Fruit fly (Drosophila melanogaster) whole organism, embryonic: ENCODE results near the gene Rab3GAP1.
A peak's percentile ranks its signal among the peaks of the same experiment; 100 is the strongest.

Source experiments
- Abd-B ChIP-seq: fragments of 200-800 bp; sonication (Bioruptor generic); optimal IDR thresholded peaks from 2 replicates; lab custom pipeline; 2018; ENCODE audit warnings: missing biosample characterization, mild to moderate bottlenecking, missing genetic modification characterization, moderate library complexity
- Adf1 ChIP-seq: fragments of 200-800 bp; sonication (Bioruptor generic); IDR thresholded peaks from 2 replicates; pipeline ENCODE4 v1.3.6; 2022; ENCODE audit warnings: missing biosample characterization, missing genetic modification characterization
- Antp ChIP-seq: fragments of 200-800 bp; sonication (Bioruptor generic); optimal IDR thresholded peaks from 3 replicates; lab custom pipeline; 2016; ENCODE audit warnings: missing biosample characterization, missing genetic modification characterization
- Blimp-1 ChIP-seq: fragments of 200-800 bp; sonication (Bioruptor generic); optimal IDR thresholded peaks from 3 replicates; lab custom pipeline; 2018; ENCODE audit warnings: missing biosample characterization, missing genetic modification characterization, mild to moderate bottlenecking, moderate library complexity, missing genetic modification reagents
- CG10543 ChIP-seq: fragments of 200-800 bp; sonication (Bioruptor generic); optimal IDR thresholded peaks from 3 replicates; lab custom pipeline; 2017; ENCODE audit warnings: missing biosample characterization, mild to moderate bottlenecking, missing genetic modification characterization, moderate library complexity
- CG11093 ChIP-seq: fragments of 200-800 bp; sonication (Bioruptor generic); IDR thresholded peaks from 3 replicates; pipeline ENCODE4 v1.3.6; 2022; ENCODE audit warnings: missing biosample characterization, missing genetic modification characterization
- CG12219 ChIP-seq: fragments of 200-800 bp; sonication (Bioruptor generic); optimal IDR thresholded peaks from 3 replicates; lab custom pipeline; 2018; ENCODE audit warnings: missing biosample characterization, mild to moderate bottlenecking, missing genetic modification characterization
- CG14441 ChIP-seq: fragments of 200-800 bp; sonication (Bioruptor generic); IDR thresholded peaks from 2 replicates; pipeline ENCODE4 v1.3.6; 2022; ENCODE audit warnings: missing biosample characterization, missing genetic modification characterization
- CG14860 ChIP-seq: fragments of 200-800 bp; sonication (Bioruptor generic); IDR thresholded peaks from 3 replicates; pipeline ENCODE4 v1.3.6; 2022; ENCODE audit warnings: missing biosample characterization, missing genetic modification characterization; ENCODE audit not compliant: partially characterized antibody
- CG14965 ChIP-seq: fragments of 200-800 bp; sonication (Bioruptor generic); optimal IDR thresholded peaks from 2 replicates; lab custom pipeline; 2016; ENCODE audit warnings: missing biosample characterization, missing genetic modification characterization, borderline replicate concordance
- CG15601 ChIP-seq: fragments of 200-800 bp; sonication (Bioruptor generic); optimal IDR thresholded peaks from 3 replicates; lab custom pipeline; 2019; ENCODE audit warnings: missing biosample characterization, mild to moderate bottlenecking, missing genetic modification characterization, moderate library complexity
- CG17612 ChIP-seq: fragments of 200-800 bp; sonication (Bioruptor generic); IDR thresholded peaks from 2 replicates; pipeline ENCODE4 v1.3.6; 2022; ENCODE audit warnings: missing biosample characterization, missing genetic modification characterization
- CG1792 ChIP-seq: fragments of 200-800 bp; sonication (Bioruptor generic); optimal IDR thresholded peaks from 2 replicates; lab custom pipeline; 2016; ENCODE audit warnings: missing biosample characterization, missing genetic modification characterization
- CG18011 ChIP-seq: fragments of 200-800 bp; sonication (Bioruptor generic); optimal IDR thresholded peaks from 2 replicates; lab custom pipeline; 2017; ENCODE audit warnings: missing biosample characterization, missing genetic modification characterization, mild to moderate bottlenecking, moderate library complexity, missing genotype
- CG18476 ChIP-seq: fragments of 200-800 bp; sonication (Bioruptor generic); optimal IDR thresholded peaks from 2 replicates; lab custom pipeline; 2016; ENCODE audit warnings: missing biosample characterization, mild to moderate bottlenecking, missing genetic modification characterization
- CG18599 ChIP-seq: fragments of 200-800 bp; sonication (Bioruptor generic); optimal IDR thresholded peaks from 3 replicates; lab custom pipeline; 2017; ENCODE audit warnings: missing biosample characterization, missing genetic modification characterization, mild to moderate bottlenecking, moderate library complexity, missing genetic modification reagents
- CG2116 ChIP-seq: fragments of 200-800 bp; sonication (Bioruptor generic); optimal IDR thresholded peaks from 3 replicates; lab custom pipeline; 2018; ENCODE audit warnings: missing biosample characterization, mild to moderate bottlenecking, missing genetic modification characterization
- CG43689 ChIP-seq: fragments of 200-800 bp; sonication (Bioruptor generic); IDR thresholded peaks from 2 replicates; pipeline ENCODE4 v1.3.6; 2022; ENCODE audit warnings: missing biosample characterization, missing genetic modification characterization
- CG4730 ChIP-seq: fragments of 200-800 bp; sonication (Bioruptor generic); IDR thresholded peaks from 2 replicates; pipeline ENCODE4 v1.3.6; 2022; ENCODE audit warnings: missing biosample characterization, missing genetic modification characterization
- CG6272 ChIP-seq: fragments of 200-800 bp; sonication (Bioruptor generic); IDR thresholded peaks from 2 replicates; pipeline ENCODE4 v1.3.6; 2022; ENCODE audit warnings: missing biosample characterization, missing genetic modification characterization
- CG8089 ChIP-seq: fragments of 200-800 bp; sonication (Bioruptor generic); optimal IDR thresholded peaks from 3 replicates; lab custom pipeline; 2016; ENCODE audit warnings: missing biosample characterization, missing genetic modification characterization
- ERR ChIP-seq: fragments of 200-800 bp; sonication (Bioruptor generic); optimal IDR thresholded peaks from 2 replicates; lab custom pipeline; 2016; ENCODE audit warnings: missing biosample characterization, missing genetic modification characterization
- GATAe ChIP-seq: fragments of 200-800 bp; sonication (Bioruptor generic); conservative IDR thresholded peaks from 2 replicates; pipeline ENCODE4 v1.3.6; 2022; ENCODE audit warnings: missing biosample characterization, missing genetic modification characterization
- Hsf ChIP-seq: fragments of 200-800 bp; sonication (Bioruptor generic); optimal IDR thresholded peaks from 3 replicates; lab custom pipeline; 2016; ENCODE audit warnings: missing biosample characterization, missing genetic modification characterization
- Mad ChIP-seq: fragments of 200-800 bp; sonication (Bioruptor generic); optimal IDR thresholded peaks from 2 replicates; lab custom pipeline; 2016; ENCODE audit warnings: missing biosample characterization, missing genetic modification characterization
- NC2β ChIP-seq: fragments of 200-800 bp; sonication (Bioruptor generic); optimal IDR thresholded peaks from 2 replicates; lab custom pipeline; 2016; ENCODE audit warnings: missing biosample characterization, missing genetic modification characterization
- Neu2 ChIP-seq: fragments of 200-800 bp; sonication (Bioruptor generic); optimal IDR thresholded peaks from 3 replicates; lab custom pipeline; 2016; ENCODE audit warnings: missing biosample characterization, missing genetic modification characterization, borderline replicate concordance
- Oli ChIP-seq: fragments of 200-800 bp; sonication (Bioruptor generic); optimal IDR thresholded peaks from 2 replicates; lab custom pipeline; 2018; ENCODE audit warnings: missing biosample characterization, mild to moderate bottlenecking, missing genetic modification characterization, moderate library complexity
- Rx ChIP-seq: fragments of 200-800 bp; sonication (Bioruptor generic); IDR thresholded peaks from 2 replicates; pipeline ENCODE4 v1.3.6; 2022; ENCODE audit warnings: missing biosample characterization, missing genetic modification characterization
- Stat92E ChIP-seq, 3 experiments: fragments of >200 bp in 2 of 3; fragments of 200-800 bp in 1 of 3; sonication (Bioruptor generic) in 1 of 3; optimal IDR thresholded peaks; 2 replicates each; lab custom pipeline; 2017 to 2019; ENCODE audit warnings: missing biosample characterization in 3 of 3, missing genetic modification characterization in 3 of 3, mild to moderate bottlenecking in 1 of 3, moderate library complexity in 1 of 3
- TFAM ChIP-seq: fragments of 200-800 bp; sonication (Bioruptor generic); optimal IDR thresholded peaks from 2 replicates; lab custom pipeline; 2017; ENCODE audit warnings: missing biosample characterization, missing genetic modification characterization, inconsistent platforms
- ara ChIP-seq: fragments of 200-800 bp; sonication (Bioruptor generic); IDR thresholded peaks from 2 replicates; pipeline ENCODE4 v1.3.6; 2022; ENCODE audit warnings: missing biosample characterization, missing genetic modification characterization
- chinmo ChIP-seq: fragments of 200-800 bp; sonication (Bioruptor generic); IDR thresholded peaks from 4 replicates; pipeline ENCODE4 v1.3.6; 2022; ENCODE audit warnings: missing biosample characterization, missing genetic modification characterization; ENCODE audit not compliant: partially characterized antibody
- croc ChIP-seq: fragments of 200-800 bp; sonication (Bioruptor generic); conservative IDR thresholded peaks from 3 replicates; pipeline ENCODE4 v1.3.6; 2022; ENCODE audit warnings: missing biosample characterization, missing genetic modification characterization
- crol ChIP-seq: fragments of 200-800 bp; sonication (Bioruptor generic); IDR thresholded peaks from 2 replicates; pipeline ENCODE4 v1.3.6; 2022; ENCODE audit warnings: missing biosample characterization, missing genetic modification characterization
- exex ChIP-seq: fragments of 200-800 bp; sonication (Bioruptor generic); optimal IDR thresholded peaks from 4 replicates; lab custom pipeline; 2018; ENCODE audit warnings: missing biosample characterization, mild to moderate bottlenecking, missing genetic modification characterization, moderate library complexity
- fru ChIP-seq: fragments of >200 bp; optimal IDR thresholded peaks from 2 replicates; lab custom pipeline; 2017
- inv ChIP-seq: fragments of 200-800 bp; sonication (Bioruptor generic); IDR thresholded peaks from 2 replicates; pipeline ENCODE4 v1.3.6; 2022; ENCODE audit warnings: missing biosample characterization, missing genetic modification characterization; ENCODE audit not compliant: partially characterized antibody
- jigr1 ChIP-seq: fragments of 200-800 bp; sonication (Bioruptor generic); IDR thresholded peaks from 3 replicates; pipeline ENCODE4 v1.3.6; 2022; ENCODE audit warnings: missing biosample characterization, missing genetic modification characterization
- mam ChIP-seq: fragments of 200-800 bp; sonication (Bioruptor generic); optimal IDR thresholded peaks from 3 replicates; lab custom pipeline; 2016; ENCODE audit warnings: missing biosample characterization, missing genetic modification characterization
- nom ChIP-seq: fragments of 200-800 bp; sonication (Bioruptor generic); optimal IDR thresholded peaks from 2 replicates; lab custom pipeline; 2017; ENCODE audit warnings: missing biosample characterization, missing genetic modification characterization, mild to moderate bottlenecking, moderate library complexity, missing genetic modification reagents
- pb ChIP-seq: fragments of 200-800 bp; sonication (Bioruptor generic); optimal IDR thresholded peaks from 3 replicates; lab custom pipeline; 2016; ENCODE audit warnings: missing biosample characterization, missing genetic modification characterization
- peb ChIP-seq: fragments of 200-800 bp; sonication (Bioruptor generic); IDR thresholded peaks from 2 replicates; pipeline ENCODE4 v1.3.6; 2022; ENCODE audit warnings: missing biosample characterization, missing genetic modification characterization
- salm ChIP-seq: fragments of 200-800 bp; sonication (Bioruptor generic); optimal IDR thresholded peaks from 2 replicates; lab custom pipeline; 2018; ENCODE audit warnings: missing biosample characterization, mild to moderate bottlenecking, missing genetic modification characterization
- shn ChIP-seq: fragments of 200-800 bp; sonication (Bioruptor generic); optimal IDR thresholded peaks from 3 replicates; lab custom pipeline; 2016; ENCODE audit warnings: missing biosample characterization, missing genetic modification characterization
- sima ChIP-seq: fragments of 200-800 bp; sonication (Bioruptor generic); optimal IDR thresholded peaks from 2 replicates; lab custom pipeline; 2016; ENCODE audit warnings: missing biosample characterization, missing genetic modification characterization
- tgo ChIP-seq: fragments of 200-800 bp; sonication (Bioruptor generic); IDR thresholded peaks from 3 replicates; pipeline ENCODE4 v1.3.6; 2022; ENCODE audit warnings: missing biosample characterization, missing genetic modification characterization
- tin ChIP-seq: fragments of 200-800 bp; sonication (Bioruptor generic); optimal IDR thresholded peaks from 3 replicates; lab custom pipeline; 2016; ENCODE audit warnings: missing biosample characterization, missing genetic modification characterization
- twi ChIP-seq: fragments of 200-800 bp; optimal IDR thresholded peaks from 2 replicates; lab custom pipeline; 2019; ENCODE audit warnings: missing biosample characterization, mild to moderate bottlenecking, missing genetic modification characterization, moderate library complexity
- usp ChIP-seq: fragments of >200 bp; optimal IDR thresholded peaks from 2 replicates; lab custom pipeline; 2017; ENCODE audit warnings: missing biosample characterization, missing genetic modification characterization
- wek ChIP-seq: fragments of 200-800 bp; sonication (Bioruptor generic); optimal IDR thresholded peaks from 3 replicates; lab custom pipeline; 2018; ENCODE audit warnings: missing biosample characterization, mild to moderate bottlenecking, missing genetic modification characterization, moderate library complexity

Rab3GAP1 gene

dm6 chr2L:1575604-1576003 lies 35.4 kb downstream of the Rab3GAP1 start (continued):
- TF ChIP-seq CG11093 (GFP tag; lab: Robert Waterston, UW): 0 out of 3 replicates have a peak, but pooled peaks have one; percentile 50
- peak; percentile 34 for TF ChIP-seq Blimp-1
- TF ChIP-seq wek (GFP tag; lab: Kevin White, UChicago): no peak
- no peak for TF ChIP-seq Rx
- no peak for TF ChIP-seq pb (GFP tag; lab: Kevin White, UChicago)
- TF ChIP-seq fru: no peak
- TF ChIP-seq shn (GFP tag; lab: Kevin White, UChicago): no peak
- TF ChIP-seq Neu2 (GFP tag; lab: Kevin White, UChicago): no peak
- no peak for TF ChIP-seq CG8089 (GFP tag; lab: Kevin White, UChicago)
- TF ChIP-seq exex (tag; lab: Kevin White, UChicago): no peak
- TF ChIP-seq chinmo (GFP tag; lab: Robert Waterston, UW): no peak
- TF ChIP-seq CG18011 (GFP tag; lab: Kevin White, UChicago): no peak
- no peak for TF ChIP-seq Antp
- no peak for TF ChIP-seq Abd-B (GFP tag; lab: Kevin White, UChicago)
- no peak for TF ChIP-seq crol
- TF ChIP-seq nom (GFP tag; lab: Kevin White, UChicago): no peak
- peak; percentile 30 for TF ChIP-seq CG1792 (GFP tag; lab: Kevin White, UChicago)
- TF ChIP-seq inv: no peak
- TF ChIP-seq peb (GFP tag; lab: Robert Waterston, UW): no peak
- TF ChIP-seq CG14965 (GFP tag; lab: Kevin White, UChicago): no peak
- peak; percentile 69 for TF ChIP-seq tgo
- no peak for TF ChIP-seq CG15601 (tag; lab: Kevin White, UChicago)
- peak; percentile 5 for TF ChIP-seq tin (GFP tag; lab: Kevin White, UChicago)
- TF ChIP-seq mam (GFP tag; lab: Kevin White, UChicago): no peak
- TF ChIP-seq TFAM (GFP tag; lab: Kevin White, UChicago): no peak
- no peak for TF ChIP-seq CG10543 (GFP tag; lab: Kevin White, UChicago)
- no peak for TF ChIP-seq CG18476 (GFP tag; lab: Kevin White, UChicago)
- no peak for TF ChIP-seq CG17612
- TF ChIP-seq Oli: peak; percentile 58
- TF ChIP-seq ERR (GFP tag; lab: Kevin White, UChicago): no peak
- TF ChIP-seq ara (GFP tag; lab: Robert Waterston, UW): peak; percentile 68
- TF ChIP-seq jigr1 (GFP tag; lab: Robert Waterston, UW): no peak
- peak; percentile 13 for TF ChIP-seq Hsf (GFP tag; lab: Kevin White, UChicago)
- TF ChIP-seq salm (tag; lab: Kevin White, UChicago): no peak
- peak; percentile 66 for TF ChIP-seq CG14441 (GFP tag; lab: Robert Waterston, UW)
- TF ChIP-seq NC2β (GFP tag; lab: Kevin White, UChicago): no peak
- TF ChIP-seq twi (tag; lab: Kevin White, UChicago): no peak
- TF ChIP-seq CG18599 (GFP tag; lab: Kevin White, UChicago): peak; percentile 7
- no peak for TF ChIP-seq Adf1 (GFP tag; lab: Robert Waterston, UW)
- TF ChIP-seq CG43689 (GFP tag; lab: Robert Waterston, UW): no peak
- no peak for TF ChIP-seq CG4730
- TF ChIP-seq croc (GFP tag; lab: Robert Waterston, UW): 0 out of 3 replicates have a peak, but pooled peaks have one; percentile 15
- no peak for TF ChIP-seq CG2116 (GFP tag; lab: Kevin White, UChicago)
- no peak for TF ChIP-seq Mad
- TF ChIP-seq CG14860 (GFP tag; lab: Robert Waterston, UW): no peak
- TF ChIP-seq sima (GFP tag; lab: Kevin White, UChicago): no peak
- TF ChIP-seq Stat92E (GFP tag; optimal IDR thresholded peaks at IDR 0.05; lab: Kevin White, UChicago): no peak
- peak; percentile 31; the same call in 1 of the 2 replicates for TF ChIP-seq CG6272 (GFP tag; lab: Robert Waterston, UW)
- no peak for TF ChIP-seq usp (GFP tag; lab: Kevin White, UChicago)
- TF ChIP-seq CG12219 (GFP tag; lab: Kevin White, UChicago): peak; percentile 2
- TF ChIP-seq GATAe (GFP tag; lab: Robert Waterston, UW): no peak
